Fruit fly (Drosophila melanogaster) whole organism, embryonic: ENCODE data around the gene CG7656.

Experiments used
- Blimp-1 ChIP-seq: fragments of 200-800 bp; sonication (Bioruptor generic); optimal IDR thresholded peaks from 3 replicates; lab custom pipeline; 2018; ENCODE audit warnings: missing biosample characterization, missing genetic modification characterization, mild to moderate bottlenecking, moderate library complexity, missing genetic modification reagents
- CG10147 ChIP-seq: fragments of 200-800 bp; sonication (Bioruptor generic); optimal IDR thresholded peaks from 2 replicates; lab custom pipeline; 2019; ENCODE audit warnings: missing biosample characterization, mild to moderate bottlenecking, missing genetic modification characterization, moderate library complexity
- CG10321 ChIP-seq: fragments of 200-800 bp; sonication (Bioruptor generic); IDR thresholded peaks from 2 replicates; pipeline ENCODE4 v1.3.6; 2022; ENCODE audit warnings: missing biosample characterization, missing genetic modification characterization
- CG10366 ChIP-seq: fragments of 200-800 bp; sonication (Bioruptor generic); IDR thresholded peaks from 2 replicates; pipeline ENCODE4 v1.3.6; 2022; ENCODE audit warnings: missing biosample characterization, missing genetic modification characterization
- CG10565 ChIP-seq: fragments of 200-800 bp; sonication (Bioruptor generic); optimal IDR thresholded peaks from 3 replicates; lab custom pipeline; 2016; ENCODE audit warnings: missing biosample characterization, mild to moderate bottlenecking, missing genetic modification characterization
- CG11085 ChIP-seq: fragments of 200-800 bp; sonication (Bioruptor generic); IDR thresholded peaks from 2 replicates; pipeline ENCODE4 v1.3.6; 2022; ENCODE audit warnings: missing biosample characterization, missing genetic modification characterization
- CG11398 ChIP-seq: fragments of 200-800 bp; sonication (Bioruptor generic); optimal IDR thresholded peaks from 2 replicates; lab custom pipeline; 2016; ENCODE audit warnings: missing biosample characterization, missing genetic modification characterization
- CG12104 ChIP-seq: fragments of 200-800 bp; sonication (Bioruptor generic); optimal IDR thresholded peaks from 3 replicates; lab custom pipeline; 2016; ENCODE audit warnings: missing biosample characterization, missing genetic modification characterization
- CG13894 ChIP-seq: fragments of 200-800 bp; sonication (Bioruptor generic); optimal IDR thresholded peaks from 3 replicates; lab custom pipeline; 2018; ENCODE audit warnings: missing biosample characterization, mild to moderate bottlenecking, missing genetic modification characterization, moderate library complexity
- CG15269 ChIP-seq: fragments of 200-800 bp; sonication (Bioruptor generic); optimal IDR thresholded peaks from 2 replicates; lab custom pipeline; 2018; ENCODE audit warnings: missing biosample characterization, mild to moderate bottlenecking, missing genetic modification characterization, moderate library complexity
- CG17912 ChIP-seq: fragments of 200-800 bp; sonication (Bioruptor generic); optimal IDR thresholded peaks from 2 replicates; lab custom pipeline; 2018; ENCODE audit warnings: missing biosample characterization, mild to moderate bottlenecking, missing genetic modification characterization
- CG2116 ChIP-seq: fragments of 200-800 bp; sonication (Bioruptor generic); optimal IDR thresholded peaks from 3 replicates; lab custom pipeline; 2018; ENCODE audit warnings: missing biosample characterization, mild to moderate bottlenecking, missing genetic modification characterization
- CG32532 ChIP-seq: fragments of 200-800 bp; sonication (Bioruptor generic); IDR thresholded peaks from 2 replicates; pipeline ENCODE4 v1.3.6; 2022; ENCODE audit warnings: missing biosample characterization, missing genetic modification characterization
- CG4360 ChIP-seq: fragments of 200-800 bp; sonication (Bioruptor generic); IDR thresholded peaks from 2 replicates; pipeline ENCODE4 v1.3.6; 2022; ENCODE audit warnings: missing biosample characterization, missing genetic modification characterization
- CG6175 ChIP-seq: fragments of 200-800 bp; sonication (Bioruptor generic); IDR thresholded peaks from 3 replicates; pipeline ENCODE4 v1.3.6; 2022; ENCODE audit warnings: missing biosample characterization, missing genetic modification characterization
- CG7745 ChIP-seq: fragments of 200-800 bp; sonication (Bioruptor generic); optimal IDR thresholded peaks from 2 replicates; lab custom pipeline; 2018; ENCODE audit warnings: missing biosample characterization, mild to moderate bottlenecking, missing genetic modification characterization, moderate library complexity
- CG7839 ChIP-seq: fragments of 200-800 bp; sonication (Bioruptor generic); optimal IDR thresholded peaks from 3 replicates; lab custom pipeline; 2018; ENCODE audit warnings: missing biosample characterization, mild to moderate bottlenecking, missing genetic modification characterization, moderate library complexity
- CG9609 ChIP-seq: fragments of 200-800 bp; sonication (Bioruptor generic); optimal IDR thresholded peaks from 3 replicates; lab custom pipeline; 2016; ENCODE audit warnings: missing biosample characterization, missing genetic modification characterization
- CG9876 ChIP-seq: fragments of 200-800 bp; sonication (Bioruptor generic); optimal IDR thresholded peaks from 2 replicates; lab custom pipeline; 2016; ENCODE audit warnings: missing biosample characterization, missing genetic modification characterization
- CG9932 ChIP-seq: fragments of 200-800 bp; sonication (Bioruptor generic); IDR thresholded peaks from 2 replicates; pipeline ENCODE4 v1.3.6; 2022; ENCODE audit warnings: missing biosample characterization, missing genetic modification characterization
- Deaf1 ChIP-seq: fragments of 200-800 bp; optimal IDR thresholded peaks from 3 replicates; lab custom pipeline; 2019; ENCODE audit warnings: missing biosample characterization, mild to moderate bottlenecking, missing genetic modification characterization, moderate library complexity
- Doc3 ChIP-seq: fragments of 200-800 bp; sonication (Bioruptor generic); IDR thresholded peaks from 3 replicates; pipeline ENCODE4 v1.3.6; 2022; ENCODE audit warnings: missing biosample characterization, missing genetic modification characterization; ENCODE audit not compliant: partially characterized antibody
- Lim3 ChIP-seq: fragments of 200-800 bp; sonication (Bioruptor generic); IDR thresholded peaks from 2 replicates; pipeline ENCODE4 v1.3.6; 2022; ENCODE audit warnings: missing biosample characterization, missing genetic modification characterization
- Mrtf ChIP-seq: fragments of 200-800 bp; sonication (Bioruptor generic); IDR thresholded peaks from 3 replicates; pipeline ENCODE4 v1.3.6; 2022; ENCODE audit warnings: missing biosample characterization, missing genetic modification characterization
- NK7.1 ChIP-seq: fragments of 200-800 bp; sonication (Bioruptor generic); optimal IDR thresholded peaks from 3 replicates; lab custom pipeline; 2016; ENCODE audit warnings: missing biosample characterization, missing genetic modification characterization
- Rx ChIP-seq: fragments of 200-800 bp; sonication (Bioruptor generic); IDR thresholded peaks from 2 replicates; pipeline ENCODE4 v1.3.6; 2022; ENCODE audit warnings: missing biosample characterization, missing genetic modification characterization
- Sry-δ ChIP-seq: fragments of 200-800 bp; sonication (Bioruptor generic); optimal IDR thresholded peaks from 2 replicates; lab custom pipeline; 2016; ENCODE audit warnings: missing biosample characterization, missing genetic modification characterization
- Ssrp ChIP-seq: fragments of 200-800 bp; sonication (Bioruptor generic); optimal IDR thresholded peaks from 2 replicates; lab custom pipeline; 2018; ENCODE audit warnings: missing biosample characterization, mild to moderate bottlenecking, missing genetic modification characterization, moderate library complexity
- Vsx1 ChIP-seq: fragments of 200-800 bp; sonication (Bioruptor generic); optimal IDR thresholded peaks from 2 replicates; lab custom pipeline; 2017; ENCODE audit warnings: missing biosample characterization, mild to moderate bottlenecking, missing genetic modification characterization, missing genetic modification reagents
- bab2 ChIP-seq: fragments of 200-800 bp; sonication (Bioruptor generic); optimal IDR thresholded peaks from 2 replicates; lab custom pipeline; 2016; ENCODE audit warnings: missing biosample characterization, missing genetic modification characterization
- bcd ChIP-seq: fragments of 200-800 bp; sonication (Bioruptor generic); optimal IDR thresholded peaks from 2 replicates; lab custom pipeline; 2017; ENCODE audit warnings: missing biosample characterization, mild to moderate bottlenecking, missing genetic modification characterization
- bigmax ChIP-seq: fragments of 200-800 bp; sonication (Bioruptor generic); optimal IDR thresholded peaks from 2 replicates; lab custom pipeline; 2018; ENCODE audit warnings: missing biosample characterization, mild to moderate bottlenecking, missing genetic modification characterization
- cato ChIP-seq: fragments of 200-800 bp; sonication (Bioruptor generic); optimal IDR thresholded peaks from 2 replicates; lab custom pipeline; 2016; ENCODE audit warnings: missing biosample characterization, missing genetic modification characterization, borderline replicate concordance
- chif ChIP-seq, 2 experiments: fragments of 200-800 bp; sonication (Bioruptor generic); optimal IDR thresholded peaks; 3 replicates each; lab custom pipeline; 2016; ENCODE audit warnings: missing biosample characterization in 2 of 2, missing genetic modification characterization in 2 of 2
- croc ChIP-seq: fragments of 200-800 bp; sonication (Bioruptor generic); conservative IDR thresholded peaks from 3 replicates; pipeline ENCODE4 v1.3.6; 2022; ENCODE audit warnings: missing biosample characterization, missing genetic modification characterization
- dpn ChIP-seq, 2 experiments: fragments of 200-800 bp; sonication (Bioruptor generic); optimal IDR thresholded peaks; 3 replicates each; lab custom pipeline; 2016; ENCODE audit warnings: missing biosample characterization in 2 of 2, missing genetic modification characterization in 2 of 2
- esg ChIP-seq: fragments of 200-800 bp; sonication (Bioruptor generic); conservative IDR thresholded peaks from 2 replicates; pipeline ENCODE4 v1.3.6; 2022; ENCODE audit warnings: missing biosample characterization, missing genetic modification characterization
- ewg ChIP-seq: fragments of 200-800 bp; sonication (Bioruptor generic); optimal IDR thresholded peaks from 3 replicates; lab custom pipeline; 2017; ENCODE audit warnings: mild to moderate bottlenecking, missing biosample characterization, missing genetic modification reagents, missing genetic modification characterization
- fu2 ChIP-seq: fragments of 200-800 bp; sonication (Bioruptor generic); optimal IDR thresholded peaks from 2 replicates; lab custom pipeline; 2016; ENCODE audit warnings: missing biosample characterization, missing genetic modification characterization
- klu ChIP-seq: fragments of 200-800 bp; sonication (Bioruptor generic); IDR thresholded peaks from 2 replicates; pipeline ENCODE4 v1.3.6; 2022; ENCODE audit warnings: missing biosample characterization, missing genetic modification characterization
- lab ChIP-seq: fragments of 200-800 bp; sonication (Bioruptor generic); optimal IDR thresholded peaks from 3 replicates; lab custom pipeline; 2017; ENCODE audit warnings: missing biosample characterization, missing genetic modification characterization, mild to moderate bottlenecking, moderate library complexity, missing genetic modification reagents
- lilli ChIP-seq: fragments of 200-800 bp; sonication (Bioruptor generic); optimal IDR thresholded peaks from 3 replicates; lab custom pipeline; 2016; ENCODE audit warnings: missing biosample characterization, missing genetic modification characterization
- peb ChIP-seq: fragments of 200-800 bp; sonication (Bioruptor generic); IDR thresholded peaks from 2 replicates; pipeline ENCODE4 v1.3.6; 2022; ENCODE audit warnings: missing biosample characterization, missing genetic modification characterization
- psq ChIP-seq: fragments of 200-800 bp; sonication (Bioruptor generic); optimal IDR thresholded peaks from 2 replicates; lab custom pipeline; 2017; ENCODE audit warnings: missing biosample characterization, missing genetic modification characterization
- tgo ChIP-seq: fragments of 200-800 bp; sonication (Bioruptor generic); IDR thresholded peaks from 3 replicates; pipeline ENCODE4 v1.3.6; 2022; ENCODE audit warnings: missing biosample characterization, missing genetic modification characterization
- trh ChIP-seq: fragments of 200-800 bp; sonication (Bioruptor generic); optimal IDR thresholded peaks from 2 replicates; lab custom pipeline; 2016; ENCODE audit warnings: missing biosample characterization, missing genetic modification characterization
- unpg ChIP-seq: fragments of 200-800 bp; sonication (Bioruptor generic); optimal IDR thresholded peaks from 3 replicates; lab custom pipeline; 2018; ENCODE audit warnings: missing biosample characterization, mild to moderate bottlenecking, missing genetic modification characterization, moderate library complexity
- vfl ChIP-seq: fragments of 200-800 bp; sonication (Bioruptor generic); optimal IDR thresholded peaks from 2 replicates; lab custom pipeline; 2016; ENCODE audit warnings: missing biosample characterization, missing genetic modification characterization
- zfh1 ChIP-seq: fragments of 200-800 bp; sonication (Bioruptor generic); IDR thresholded peaks from 3 replicates; pipeline ENCODE4 v1.3.6; 2022; ENCODE audit warnings: missing biosample characterization, missing genetic modification characterization
- zfh2 ChIP-seq: fragments of 200-800 bp; sonication (Bioruptor generic); optimal IDR thresholded peaks from 2 replicates; lab custom pipeline; 2016; ENCODE audit warnings: missing biosample characterization, missing genetic modification characterization

The CG7656 gene

dm6 chr3L:15592536-15593260 lies 4.7 kb upstream of the CG7656 start (continued):
- peak; percentile 33 for TF ChIP-seq Deaf1 (tag; lab: Kevin White, UChicago)
- TF ChIP-seq CG10366 (GFP tag; lab: Robert Waterston, UW), result peak; percentile 23; the same call in 1 of the 2 replicates
- no peak; the same call in 1 of the 2 replicates for TF ChIP-seq klu (GFP tag; lab: Robert Waterston, UW)
- TF ChIP-seq chif (GFP tag; optimal IDR thresholded peaks at IDR 0.05; lab: Kevin White, UChicago), result no peak
- TF ChIP-seq Rx (GFP tag; lab: Robert Waterston, UW), result no peak
- TF ChIP-seq Mrtf, result no peak
- no peak for TF ChIP-seq CG9609 (GFP tag; lab: Kevin White, UChicago)
- TF ChIP-seq CG11398, result no peak
- no peak for TF ChIP-seq vfl (GFP tag; lab: Kevin White, UChicago)
- TF ChIP-seq bab2 (GFP tag; lab: Kevin White, UChicago), result no peak
- TF ChIP-seq lilli, result no peak
- no peak for TF ChIP-seq trh (GFP tag; lab: Kevin White, UChicago)
- TF ChIP-seq CG15269 (tag; lab: Kevin White, UChicago), result peak; percentile 79
- peak; percentile 77 for TF ChIP-seq CG7839 (tag; lab: Kevin White, UChicago)
- no peak for TF ChIP-seq Sry-δ
- TF ChIP-seq Doc3, result no peak
- peak; percentile 34 for TF ChIP-seq Vsx1 (GFP tag; lab: Kevin White, UChicago)
- TF ChIP-seq CG2116 (GFP tag; lab: Kevin White, UChicago), result no peak
- TF ChIP-seq Ssrp (tag; lab: Kevin White, UChicago), result peak; percentile 51
- TF ChIP-seq CG9932 (GFP tag; lab: Robert Waterston, UW), result 0 out of 2 replicates have a peak, but pooled peaks have one; percentile 27
- no peak for TF ChIP-seq NK7.1 (GFP tag; lab: Kevin White, UChicago)
- no peak for TF ChIP-seq CG7745 (tag; lab: Kevin White, UChicago)
- TF ChIP-seq CG17912, result no peak
- no peak for TF ChIP-seq CG12104 (GFP tag; lab: Kevin White, UChicago)
- peak; percentile 73 for TF ChIP-seq CG4360
- TF ChIP-seq lab, result peak; percentile 70
- TF ChIP-seq CG13894 (tag; lab: Kevin White, UChicago), result no peak
- TF ChIP-seq bigmax (GFP tag; lab: Kevin White, UChicago), result no peak
- TF ChIP-seq ewg (GFP tag; lab: Kevin White, UChicago), result peak; percentile 4
- no peak for TF ChIP-seq CG9876 (GFP tag; lab: Kevin White, UChicago)
- TF ChIP-seq fu2 (GFP tag; lab: Kevin White, UChicago), result no peak
- TF ChIP-seq esg, result no peak; the same call in 1 of the 2 replicates
- TF ChIP-seq unpg (GFP tag; lab: Kevin White, UChicago), result peak; percentile 64
- peak; percentile 6 for TF ChIP-seq zfh2 (GFP tag; lab: Kevin White, UChicago)
- TF ChIP-seq Lim3 (GFP tag; lab: Robert Waterston, UW), result no peak
- TF ChIP-seq CG32532 (GFP tag; lab: Robert Waterston, UW), result peak; percentile 63; the same call in 1 of the 2 replicates
- no peak for TF ChIP-seq CG10321 (GFP tag; lab: Robert Waterston, UW)
- TF ChIP-seq peb (GFP tag; lab: Robert Waterston, UW), result no peak
- TF ChIP-seq bcd (GFP tag; lab: Kevin White, UChicago), result peak; percentile 54
- TF ChIP-seq cato (GFP tag; lab: Kevin White, UChicago), result no peak
- TF ChIP-seq CG6175 (GFP tag; lab: Robert Waterston, UW), result no peak
- peak; percentile 52 for TF ChIP-seq CG10147 (GFP tag; lab: Kevin White, UChicago)
- peak in 1 of 2 experiments; percentile 11 for TF ChIP-seq dpn (GFP tag; optimal IDR thresholded peaks at IDR 0.05; lab: Kevin White, UChicago)
- TF ChIP-seq croc (GFP tag; lab: Robert Waterston, UW), result no peak
- no peak for TF ChIP-seq CG11085
- TF ChIP-seq CG10565, result no peak
- peak; percentile 59 for TF ChIP-seq Blimp-1 (GFP tag; lab: Kevin White, UChicago)
- TF ChIP-seq psq, result no peak
- peak; percentile 53; the same call in 2 of the 3 replicates for TF ChIP-seq tgo (GFP tag; lab: Robert Waterston, UW)
- no peak for TF ChIP-seq zfh1 (GFP tag; lab: Robert Waterston, UW)
